Worm (Caenorhabditis elegans) whole organism, mixed stage, embryonic: ENCODE measurements around the gene cpg-1.

ENCODE experiments used
- M03D4.4 ChIP-seq: sonication (generic microtip); optimal IDR thresholded peaks from 2 replicates; lab custom pipeline; 2017; ENCODE audit warnings: mild to moderate bottlenecking, missing genetic modification characterization, missing compliant biosample characterization
- ceh-39 ChIP-seq: fragments of 150-350 bp; optimal IDR thresholded peaks from 2 replicates; lab custom pipeline; 2014; ENCODE audit warnings: missing biosample characterization, missing genetic modification characterization
- ceh-43 ChIP-seq: fragments of 200-800 bp; sonication (Bioruptor generic); optimal IDR thresholded peaks from 2 replicates; lab custom pipeline; 2018; ENCODE audit warnings: mild to moderate bottlenecking, missing genetic modification characterization, moderate library complexity, missing compliant biosample characterization
- ceh-83 ChIP-seq: fragments of 200-800 bp; sonication (Bioruptor generic); optimal IDR thresholded peaks from 2 replicates; lab custom pipeline; 2018; ENCODE audit warnings: mild to moderate bottlenecking, missing genetic modification characterization, missing compliant biosample characterization
- cnd-1 ChIP-seq: fragments of 200-800 bp; sonication (Bioruptor generic); optimal IDR thresholded peaks from 2 replicates; lab custom pipeline; 2018; ENCODE audit warnings: mild to moderate bottlenecking, missing genetic modification characterization, missing compliant biosample characterization
- drap-1 ChIP-seq: fragments of 200-800 bp; sonication (Bioruptor generic); optimal IDR thresholded peaks from 3 replicates; lab custom pipeline; 2018; ENCODE audit warnings: mild to moderate bottlenecking, missing genetic modification characterization, missing compliant biosample characterization
- elt-1 ChIP-seq: sonication (generic microtip); optimal IDR thresholded peaks from 2 replicates; lab custom pipeline; 2017; ENCODE audit warnings: missing genetic modification characterization, mild to moderate bottlenecking, missing compliant biosample characterization, antibody characterized with exemption, moderate library complexity, borderline replicate concordance; ENCODE audit not compliant: insufficient read depth
- elt-3 ChIP-seq: fragments of 150-350 bp; optimal IDR thresholded peaks from 2 replicates; lab custom pipeline; 2014; ENCODE audit warnings: missing biosample characterization, missing genetic modification characterization
- flh-1 ChIP-seq: fragments of 200-800 bp; sonication (Bioruptor generic); optimal IDR thresholded peaks from 2 replicates; lab custom pipeline; 2018; ENCODE audit warnings: mild to moderate bottlenecking, missing genetic modification characterization, moderate library complexity, missing compliant biosample characterization
- hlh-1 ChIP-seq: fragments of 150-350 bp; optimal IDR thresholded peaks from 2 replicates; lab custom pipeline; 2014; ENCODE audit warnings: missing biosample characterization, missing genetic modification reagents, missing genetic modification characterization
- lin-13 ChIP-seq: fragments of 150-350 bp; optimal IDR thresholded peaks from 2 replicates; lab custom pipeline; 2014; ENCODE audit warnings: missing biosample characterization, missing genetic modification characterization
- lin-32 ChIP-seq: fragments of 200-800 bp; sonication (Bioruptor generic); optimal IDR thresholded peaks from 2 replicates; lab custom pipeline; 2018; ENCODE audit warnings: mild to moderate bottlenecking, missing genetic modification characterization, missing compliant biosample characterization
- lsy-2 ChIP-seq: fragments of 150-350 bp; optimal IDR thresholded peaks from 2 replicates; lab custom pipeline; 2014; ENCODE audit warnings: missing biosample characterization, missing genetic modification characterization
- nhr-12 ChIP-seq: fragments of 150-350 bp; optimal IDR thresholded peaks from 2 replicates; lab custom pipeline; 2014; ENCODE audit warnings: missing biosample characterization, missing genetic modification characterization
- nhr-2 ChIP-seq: fragments of 150-350 bp; optimal IDR thresholded peaks from 2 replicates; lab custom pipeline; 2014; ENCODE audit warnings: missing biosample characterization, missing genetic modification characterization
- nhr-237 ChIP-seq: fragments of 150-350 bp; optimal IDR thresholded peaks from 2 replicates; lab custom pipeline; 2014; ENCODE audit warnings: missing biosample characterization, missing genetic modification characterization
- nhr-76 ChIP-seq: sonication (generic microtip); optimal IDR thresholded peaks from 2 replicates; lab custom pipeline; 2017; ENCODE audit warnings: missing biosample characterization, missing genetic modification characterization
- pha-4 ChIP-seq: fragments of 150-350 bp; optimal IDR thresholded peaks from 2 replicates; lab custom pipeline; 2018; ENCODE audit warnings: missing biosample characterization, missing genetic modification reagents, missing genetic modification characterization
- sem-2 ChIP-seq: fragments of 200-800 bp; sonication (Bioruptor generic); optimal IDR thresholded peaks from 2 replicates; lab custom pipeline; 2018; ENCODE audit warnings: mild to moderate bottlenecking, missing genetic modification characterization, missing compliant biosample characterization
- snpc-4 ChIP-seq: fragments of 150-350 bp; optimal IDR thresholded peaks from 2 replicates; lab custom pipeline; 2014; ENCODE audit warnings: missing biosample characterization, missing genetic modification characterization
- sptf-1 ChIP-seq: sonication (generic microtip); optimal IDR thresholded peaks from 2 replicates; lab custom pipeline; 2017; ENCODE audit warnings: mild to moderate bottlenecking, missing genetic modification characterization, moderate library complexity, missing compliant biosample characterization
- zip-8 ChIP-seq: fragments of 150-350 bp; optimal IDR thresholded peaks from 2 replicates; lab custom pipeline; 2014; ENCODE audit warnings: missing biosample characterization, missing genetic modification characterization
- ztf-11 ChIP-seq: fragments of 150-350 bp; optimal IDR thresholded peaks from 2 replicates; lab custom pipeline; 2014; ENCODE audit warnings: missing biosample characterization, missing genetic modification characterization

cpg-1 gene

DNA sequence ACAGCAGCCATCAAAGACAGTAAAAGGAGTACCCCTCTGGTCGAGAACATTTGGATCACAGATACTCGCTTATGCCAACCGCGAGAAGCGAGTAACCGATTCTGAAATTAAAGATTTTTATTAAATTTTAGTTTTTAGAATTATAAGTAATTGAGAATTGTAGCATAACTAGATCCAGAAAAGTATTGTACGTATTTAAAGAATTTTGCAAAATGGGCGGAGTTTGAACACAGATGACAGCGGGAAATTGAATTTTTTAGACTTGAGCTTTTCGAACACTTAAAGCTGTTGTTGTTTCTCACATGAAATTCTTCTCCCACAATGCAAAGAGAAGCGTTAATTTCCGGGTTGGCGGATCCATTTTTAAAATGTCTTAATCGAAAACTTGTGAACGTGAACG is 11.7 kb upstream of the cpg-1 start, which contains the start of gene ins-17:
ins-17 (minus strand) TSS at position 101 of the 400 bp plus-strand sequence.
- TF ChIP-seq lsy-2 (tag; lab: Kevin White, UChicago), result no peak
- no peak for TF ChIP-seq M03D4.4
- no peak for TF ChIP-seq nhr-237 (tag; lab: Kevin White, UChicago)
- TF ChIP-seq elt-3 (tag; lab: Kevin White, UChicago), result no peak
- no peak for TF ChIP-seq cnd-1 (tag; lab: Kevin White, UChicago)
- no peak for TF ChIP-seq ztf-11 (tag; lab: Kevin White, UChicago)
- no peak for TF ChIP-seq elt-1 (tag; lab: Kevin White, UChicago)
- TF ChIP-seq hlh-1 (tag; lab: Kevin White, UChicago), result no peak
- no peak for TF ChIP-seq sptf-1
- TF ChIP-seq lin-32 (GFP tag; lab: Kevin White, UChicago), result no peak

DNA sequence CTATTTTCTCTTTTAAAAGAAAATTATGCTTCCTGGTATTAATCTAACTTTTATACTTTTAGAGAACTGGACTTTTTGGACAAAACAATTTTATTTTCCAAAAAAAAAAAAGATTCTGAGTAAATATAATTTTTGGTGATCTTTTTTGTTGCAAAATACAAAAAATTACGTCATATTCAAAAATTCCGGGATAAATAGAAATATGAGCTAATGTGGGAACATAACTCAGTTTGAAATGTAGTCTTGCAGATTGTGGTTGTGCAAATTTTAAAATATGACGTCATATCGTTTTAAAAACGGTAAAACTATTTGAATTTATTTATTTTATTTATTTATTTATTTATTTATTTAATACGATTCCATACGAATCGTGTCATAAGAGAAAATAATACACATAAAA is 7.4 kb upstream of the cpg-1 start:
- TF ChIP-seq lin-32 (GFP tag; lab: Kevin White, UChicago) (no peak), elt-3 (tag; lab: Kevin White, UChicago) (no peak), zip-8 (tag; lab: Kevin White, UChicago) (peak; percentile 97), pha-4 (tag; lab: Kevin White, UChicago) (no peak)
- TF ChIP-seq, all 35 proteins: peak for 1

DNA sequence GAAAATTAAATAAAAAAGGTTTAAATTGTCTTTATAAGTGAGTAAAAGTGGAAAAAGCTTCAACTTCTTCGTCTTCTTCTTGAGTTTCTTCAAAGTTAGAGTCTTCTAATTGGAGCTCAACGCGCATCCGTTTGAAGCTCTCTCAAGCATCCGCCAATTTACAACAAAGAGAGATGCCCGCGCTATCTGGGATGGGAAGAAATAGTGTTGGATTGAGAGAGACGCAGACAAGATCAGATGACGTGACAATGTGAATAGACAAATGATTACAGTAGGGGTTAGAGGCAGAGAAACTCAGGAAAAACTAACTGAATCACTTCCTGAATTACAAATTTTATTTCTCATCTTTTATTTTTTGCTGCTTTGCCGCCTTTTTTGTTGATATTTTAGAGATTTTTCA is 6.2 kb upstream of the cpg-1 start:
- no peak for TF ChIP-seq lin-13 (tag; lab: Kevin White, UChicago)
- no peak for TF ChIP-seq snpc-4 (tag; lab: Kevin White, UChicago)
- TF ChIP-seq flh-1, result no peak
- TF ChIP-seq cnd-1 (tag; lab: Kevin White, UChicago), result no peak
- TF ChIP-seq elt-3 (tag; lab: Kevin White, UChicago), result no peak
- TF ChIP-seq ztf-11 (tag; lab: Kevin White, UChicago), result no peak
- no peak for TF ChIP-seq drap-1 (GFP tag; lab: Kevin White, UChicago)
- no peak for TF ChIP-seq lsy-2 (tag; lab: Kevin White, UChicago)
- no peak for TF ChIP-seq sem-2
- no peak for TF ChIP-seq pha-4 (tag; lab: Kevin White, UChicago)

DNA sequence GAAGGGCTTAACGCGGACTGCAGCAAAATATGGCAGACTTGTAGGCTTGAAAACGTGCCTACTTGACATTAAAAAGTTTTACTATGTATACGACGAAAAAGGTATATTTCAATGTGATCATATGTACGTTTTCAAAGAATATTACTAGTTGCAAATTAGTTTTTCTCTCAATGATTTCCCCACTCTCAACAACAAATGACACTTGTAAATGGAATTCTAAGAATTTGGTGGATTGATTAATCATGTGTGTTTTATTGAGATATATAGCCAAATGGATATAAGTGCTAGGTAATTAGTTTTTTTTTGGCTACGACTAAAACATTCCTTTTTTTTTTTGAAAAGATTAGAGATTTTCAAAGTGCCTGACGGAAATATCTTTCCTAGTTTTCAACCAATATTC is 1.9 kb upstream of the cpg-1 start:
- TF ChIP-seq nhr-12, result no peak

DNA sequence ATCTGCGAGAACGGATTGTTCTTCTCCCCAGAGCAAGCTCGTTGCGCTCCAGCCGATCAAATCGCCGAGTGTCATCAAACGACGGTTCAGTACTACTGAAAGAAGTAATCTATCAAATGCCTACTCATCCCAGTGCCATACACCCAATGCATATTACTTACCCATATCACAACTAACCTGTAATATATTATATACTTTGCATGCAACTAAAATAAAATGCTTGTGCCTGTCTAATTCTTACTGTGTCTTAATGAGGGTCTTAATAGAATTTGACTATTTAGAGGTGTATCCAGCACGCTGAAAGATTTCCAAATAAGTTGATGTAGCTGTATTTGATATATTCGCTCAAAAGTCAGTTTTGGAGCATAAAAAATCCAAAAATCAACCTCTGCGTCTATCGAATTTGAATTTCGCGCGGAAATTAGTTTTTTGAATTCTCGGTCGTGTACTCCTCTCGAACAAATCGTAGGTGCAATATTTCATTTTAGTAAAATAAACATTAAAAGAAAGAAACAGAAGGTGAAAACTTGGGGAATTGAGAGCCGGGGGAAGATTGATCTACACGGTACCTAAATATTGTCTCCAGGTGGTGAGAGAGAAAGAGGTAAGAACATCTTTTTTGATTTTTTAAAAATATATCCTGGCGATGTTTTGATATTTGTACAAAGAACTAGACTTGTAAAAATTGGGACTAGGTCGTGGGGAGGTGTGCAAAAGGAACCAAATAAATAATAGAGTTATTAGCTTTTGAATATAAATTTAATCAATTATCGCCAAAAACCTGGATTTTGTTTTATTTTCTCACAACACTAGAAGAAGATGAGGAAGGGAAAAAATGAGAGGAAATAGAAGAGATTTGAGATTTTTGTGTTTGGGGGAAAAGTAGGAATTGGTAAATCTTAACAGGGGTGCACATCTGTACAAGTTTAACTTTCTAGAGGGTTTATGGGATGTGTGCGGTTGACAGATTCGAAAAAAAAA is 2.3 kb downstream of the cpg-1 start:
- no peak for TF ChIP-seq elt-1 (tag; lab: Kevin White, UChicago)
- peak; percentile 21 for TF ChIP-seq sptf-1
- TF ChIP-seq ceh-43 (GFP tag; lab: Kevin White, UChicago), result no peak
- TF ChIP-seq pha-4 (tag; lab: Kevin White, UChicago), result no peak
- TF ChIP-seq ceh-39, result no peak
- no peak for TF ChIP-seq lin-32 (GFP tag; lab: Kevin White, UChicago)
- peak; percentile 62 for TF ChIP-seq ceh-83
- peak; percentile 25 for TF ChIP-seq cnd-1 (tag; lab: Kevin White, UChicago)
- TF ChIP-seq sem-2, result no peak
- TF ChIP-seq, all 35 proteins: peak for 3

DNA sequence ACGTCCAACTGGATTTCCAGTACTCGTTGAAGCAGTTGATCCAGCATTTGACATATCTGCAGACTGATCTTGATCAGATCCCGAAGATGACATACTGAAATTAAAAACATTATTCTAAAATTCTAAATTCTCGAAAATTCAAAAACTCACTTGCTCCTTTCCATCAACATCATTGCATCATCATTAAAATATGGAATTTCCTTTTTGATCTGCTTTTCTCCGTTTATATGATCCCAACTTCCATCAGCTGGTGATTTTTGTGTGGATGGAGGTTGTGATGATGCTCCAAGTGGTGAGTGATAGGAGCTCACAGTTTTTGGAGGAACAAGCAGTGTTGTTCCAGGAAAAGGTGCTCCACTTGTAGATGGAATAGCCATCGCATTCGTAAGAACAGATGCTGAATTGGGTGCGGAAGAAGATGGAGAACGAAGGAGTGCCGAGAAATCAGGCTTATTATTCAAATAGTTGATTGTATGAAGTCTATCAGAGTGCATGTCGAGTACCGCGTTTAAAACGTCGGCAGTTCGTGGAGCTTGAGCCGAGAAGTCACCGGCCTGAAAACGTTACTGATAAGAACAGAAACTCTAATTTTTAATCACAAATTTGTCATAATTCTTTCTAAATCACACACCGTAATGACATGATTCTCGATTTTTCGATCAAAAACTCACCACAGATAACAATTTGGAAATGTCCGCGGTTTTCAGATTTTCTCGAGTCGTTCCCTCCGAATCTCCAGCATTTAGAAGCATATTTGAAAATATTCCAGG is 4.0 kb downstream of the cpg-1 start:
- TF ChIP-seq nhr-2 (tag; lab: Kevin White, UChicago), result no peak
- TF ChIP-seq sptf-1, result no peak
- TF ChIP-seq nhr-237 (tag; lab: Kevin White, UChicago), result no peak
- no peak for TF ChIP-seq snpc-4 (tag; lab: Kevin White, UChicago)
- TF ChIP-seq ztf-11 (tag; lab: Kevin White, UChicago), result no peak
- no peak for TF ChIP-seq nhr-76 (tag; lab: Kevin White, UChicago)
- TF ChIP-seq ceh-83, result no peak
- TF ChIP-seq lin-32 (GFP tag; lab: Kevin White, UChicago), result no peak
